Fruit fly (Drosophila melanogaster) whole organism, embryonic: ENCODE measurements around the gene CG33217.

Experiments
- Asciz ChIP-seq: fragments of 200-800 bp; sonication (Bioruptor generic); optimal IDR thresholded peaks from 2 replicates; lab custom pipeline; 2017; ENCODE audit warnings: missing biosample characterization, mild to moderate bottlenecking, missing genetic modification characterization, missing genetic modification reagents
- B-H2 ChIP-seq: fragments of 200-800 bp; sonication (Bioruptor generic); optimal IDR thresholded peaks from 2 replicates; lab custom pipeline; 2018; ENCODE audit warnings: missing biosample characterization, mild to moderate bottlenecking, missing genetic modification characterization
- C15 ChIP-seq: fragments of 200-800 bp; sonication (Bioruptor generic); IDR thresholded peaks from 3 replicates; pipeline ENCODE4 v1.3.6; 2022; ENCODE audit warnings: missing biosample characterization, missing genetic modification characterization
- CG1024 ChIP-seq: fragments of 200-800 bp; sonication (Bioruptor generic); IDR thresholded peaks from 2 replicates; pipeline ENCODE4 v1.3.6; 2022; ENCODE audit warnings: missing biosample characterization, missing genetic modification characterization
- CG10543 ChIP-seq: fragments of 200-800 bp; sonication (Bioruptor generic); optimal IDR thresholded peaks from 3 replicates; lab custom pipeline; 2017; ENCODE audit warnings: missing biosample characterization, mild to moderate bottlenecking, missing genetic modification characterization, moderate library complexity
- CG11695 ChIP-seq: fragments of 200-800 bp; sonication (Bioruptor generic); IDR thresholded peaks from 3 replicates; pipeline ENCODE4 v1.3.6; 2022; ENCODE audit warnings: missing biosample characterization, missing genetic modification characterization
- CG14710 ChIP-seq: fragments of 200-800 bp; sonication (Bioruptor generic); optimal IDR thresholded peaks from 3 replicates; lab custom pipeline; 2019; ENCODE audit warnings: missing biosample characterization, mild to moderate bottlenecking, missing genetic modification characterization, moderate library complexity
- CG14965 ChIP-seq: fragments of 200-800 bp; sonication (Bioruptor generic); optimal IDR thresholded peaks from 2 replicates; lab custom pipeline; 2016; ENCODE audit warnings: missing biosample characterization, missing genetic modification characterization, borderline replicate concordance
- CG15011 ChIP-seq: fragments of 200-800 bp; sonication (Bioruptor generic); optimal IDR thresholded peaks from 3 replicates; lab custom pipeline; 2018; ENCODE audit warnings: missing biosample characterization, mild to moderate bottlenecking, missing genetic modification characterization
- CG16779 ChIP-seq: fragments of 200-800 bp; sonication (Bioruptor generic); IDR thresholded peaks from 2 replicates; pipeline ENCODE4 v1.3.6; 2022; ENCODE audit warnings: missing biosample characterization, missing genetic modification characterization
- CG17186 ChIP-seq: fragments of 200-800 bp; sonication (Bioruptor generic); optimal IDR thresholded peaks from 3 replicates; lab custom pipeline; 2017; ENCODE audit warnings: missing biosample characterization, missing genetic modification reagents, missing genetic modification characterization
- CG17802 ChIP-seq: fragments of 200-800 bp; sonication (Bioruptor generic); optimal IDR thresholded peaks from 2 replicates; lab custom pipeline; 2018; ENCODE audit warnings: missing biosample characterization, mild to moderate bottlenecking, missing genetic modification characterization, moderate library complexity
- CG1832 ChIP-seq: fragments of 200-800 bp; sonication (Bioruptor generic); optimal IDR thresholded peaks from 2 replicates; lab custom pipeline; 2017; ENCODE audit warnings: missing biosample characterization, mild to moderate bottlenecking, missing genetic modification characterization, inconsistent platforms
- CG2129 ChIP-seq: fragments of 200-800 bp; sonication (Bioruptor generic); IDR thresholded peaks from 2 replicates; pipeline ENCODE4 v1.3.6; 2022; ENCODE audit warnings: missing biosample characterization, missing genetic modification characterization; ENCODE audit not compliant: partially characterized antibody
- CG2712 ChIP-seq: fragments of 200-800 bp; optimal IDR thresholded peaks from 3 replicates; lab custom pipeline; 2019; ENCODE audit warnings: missing biosample characterization, mild to moderate bottlenecking, missing genetic modification characterization, moderate library complexity
- CG30431 ChIP-seq: fragments of 200-800 bp; sonication (Bioruptor generic); optimal IDR thresholded peaks from 2 replicates; lab custom pipeline; 2017; ENCODE audit warnings: missing biosample characterization, missing genetic modification characterization
- CG43689 ChIP-seq: fragments of 200-800 bp; sonication (Bioruptor generic); IDR thresholded peaks from 2 replicates; pipeline ENCODE4 v1.3.6; 2022; ENCODE audit warnings: missing biosample characterization, missing genetic modification characterization
- CG4404 ChIP-seq: fragments of 200-800 bp; sonication (Bioruptor generic); IDR thresholded peaks from 2 replicates; pipeline ENCODE4 v1.3.6; 2022; ENCODE audit warnings: missing biosample characterization, missing genetic modification characterization
- CG4617 ChIP-seq: fragments of 200-800 bp; sonication (Bioruptor generic); optimal IDR thresholded peaks from 3 replicates; lab custom pipeline; 2016; ENCODE audit warnings: missing biosample characterization, missing genetic modification characterization, borderline replicate concordance
- CG4854 ChIP-seq: fragments of 200-800 bp; sonication (Bioruptor generic); optimal IDR thresholded peaks from 2 replicates; lab custom pipeline; 2016; ENCODE audit warnings: missing biosample characterization, missing genetic modification characterization, inconsistent platforms
- CG5245 ChIP-seq: fragments of 200-800 bp; sonication (Bioruptor generic); optimal IDR thresholded peaks from 3 replicates; lab custom pipeline; 2016; ENCODE audit warnings: missing biosample characterization, missing genetic modification characterization
- CG6813 ChIP-seq: fragments of 200-800 bp; sonication (Bioruptor generic); optimal IDR thresholded peaks from 2 replicates; lab custom pipeline; 2017; ENCODE audit warnings: missing biosample characterization, missing genetic modification characterization, mild to moderate bottlenecking, moderate library complexity, missing genetic modification reagents
- CG8290 ChIP-seq, 3 experiments: fragments of 200-800 bp; sonication (Bioruptor generic); optimal IDR thresholded peaks; 2 replicates each; lab custom pipeline; 2016 to 2019; ENCODE audit warnings: missing biosample characterization in 3 of 3, missing genetic modification characterization in 3 of 3, mild to moderate bottlenecking in 2 of 3, moderate library complexity in 1 of 3
- CG9437 ChIP-seq: fragments of 200-800 bp; sonication (Bioruptor generic); optimal IDR thresholded peaks from 2 replicates; lab custom pipeline; 2018; ENCODE audit warnings: missing biosample characterization, mild to moderate bottlenecking, missing genetic modification characterization
- Hand ChIP-seq: fragments of 200-800 bp; sonication (Bioruptor generic); optimal IDR thresholded peaks from 2 replicates; lab custom pipeline; 2017; ENCODE audit warnings: mild to moderate bottlenecking, missing biosample characterization, missing genetic modification reagents, missing genetic modification characterization
- Hr3 ChIP-seq: fragments of 200-800 bp; sonication (Bioruptor generic); optimal IDR thresholded peaks from 3 replicates; lab custom pipeline; 2016; ENCODE audit warnings: missing biosample characterization, missing genetic modification characterization
- Hr78 ChIP-seq, 2 experiments: fragments of 200-800 bp in 1 of 2; fragments of >200 bp in 1 of 2; sonication (Bioruptor generic) in 1 of 2; optimal IDR thresholded peaks; 2 replicates each; lab custom pipeline; 2017 to 2019; ENCODE audit warnings: missing biosample characterization in 2 of 2, missing genetic modification characterization in 2 of 2, mild to moderate bottlenecking in 1 of 2, moderate library complexity in 1 of 2
- Lhr ChIP-seq: fragments of 200-800 bp; sonication (Bioruptor generic); optimal IDR thresholded peaks from 3 replicates; lab custom pipeline; 2017; ENCODE audit warnings: mild to moderate bottlenecking, missing biosample characterization, missing genetic modification reagents, missing genetic modification characterization
- MESR4 ChIP-seq: fragments of 200-800 bp; sonication (Bioruptor generic); optimal IDR thresholded peaks from 2 replicates; lab custom pipeline; 2018; ENCODE audit warnings: missing biosample characterization, mild to moderate bottlenecking, missing genetic modification characterization, moderate library complexity
- NC2β ChIP-seq: fragments of 200-800 bp; sonication (Bioruptor generic); optimal IDR thresholded peaks from 2 replicates; lab custom pipeline; 2016; ENCODE audit warnings: missing biosample characterization, missing genetic modification characterization
- NFAT ChIP-seq: fragments of 200-800 bp; sonication (Bioruptor generic); IDR thresholded peaks from 2 replicates; pipeline ENCODE4 v1.3.6; 2022; ENCODE audit warnings: missing biosample characterization, missing genetic modification characterization
- Sin3A ChIP-seq: fragments of >200 bp; optimal IDR thresholded peaks from 2 replicates; lab custom pipeline; 2018
- bowl ChIP-seq: fragments of 200-800 bp; sonication (Bioruptor generic); IDR thresholded peaks from 2 replicates; pipeline ENCODE4 v1.3.6; 2022; ENCODE audit warnings: missing biosample characterization, missing genetic modification characterization
- ci ChIP-seq: fragments of 200-800 bp; sonication (Bioruptor generic); IDR thresholded peaks from 3 replicates; pipeline ENCODE4 v1.3.6; 2022; ENCODE audit warnings: missing biosample characterization, missing genetic modification characterization
- dmrt11E ChIP-seq: fragments of 200-800 bp; sonication (Bioruptor generic); optimal IDR thresholded peaks from 3 replicates; lab custom pipeline; 2018; ENCODE audit warnings: missing biosample characterization, mild to moderate bottlenecking, missing genetic modification characterization, moderate library complexity
- dmrt99B ChIP-seq: fragments of 200-800 bp; sonication (Bioruptor generic); optimal IDR thresholded peaks from 2 replicates; lab custom pipeline; 2018; ENCODE audit warnings: missing biosample characterization, mild to moderate bottlenecking, missing genetic modification characterization, moderate library complexity
- esg ChIP-seq: fragments of 200-800 bp; sonication (Bioruptor generic); conservative IDR thresholded peaks from 2 replicates; pipeline ENCODE4 v1.3.6; 2022; ENCODE audit warnings: missing biosample characterization, missing genetic modification characterization
- exex ChIP-seq: fragments of 200-800 bp; sonication (Bioruptor generic); optimal IDR thresholded peaks from 4 replicates; lab custom pipeline; 2018; ENCODE audit warnings: missing biosample characterization, mild to moderate bottlenecking, missing genetic modification characterization, moderate library complexity
- eyg ChIP-seq: fragments of 200-800 bp; sonication (Bioruptor generic); optimal IDR thresholded peaks from 3 replicates; lab custom pipeline; 2016; ENCODE audit warnings: missing biosample characterization, missing genetic modification characterization
- gcm2 ChIP-seq: fragments of 200-800 bp; sonication (Bioruptor generic); optimal IDR thresholded peaks from 2 replicates; lab custom pipeline; 2016; ENCODE audit warnings: missing biosample characterization, missing genetic modification characterization
- ind ChIP-seq: fragments of 200-800 bp; sonication (Bioruptor generic); optimal IDR thresholded peaks from 3 replicates; lab custom pipeline; 2016; ENCODE audit warnings: missing biosample characterization, missing genetic modification characterization
- knrl ChIP-seq: fragments of 200-800 bp; sonication (Bioruptor generic); IDR thresholded peaks from 3 replicates; pipeline ENCODE4 v1.3.6; 2022; ENCODE audit warnings: missing biosample characterization, missing genetic modification characterization; ENCODE audit not compliant: partially characterized antibody
- oc ChIP-seq: fragments of 200-800 bp; sonication (Bioruptor generic); optimal IDR thresholded peaks from 2 replicates; lab custom pipeline; 2018; ENCODE audit warnings: missing biosample characterization, mild to moderate bottlenecking, missing genetic modification characterization, moderate library complexity
- otp ChIP-seq: fragments of 200-800 bp; sonication (Bioruptor generic); IDR thresholded peaks from 3 replicates; pipeline ENCODE4, ENCODE4 v1.3.6; 2022; ENCODE audit warnings: missing biosample characterization, missing genetic modification characterization
- scrt ChIP-seq: fragments of 200-800 bp; sonication (Bioruptor generic); optimal IDR thresholded peaks from 2 replicates; lab custom pipeline; 2018; ENCODE audit warnings: missing biosample characterization, mild to moderate bottlenecking, missing genetic modification characterization, moderate library complexity
- sens ChIP-seq: fragments of 200-800 bp; sonication (Bioruptor generic); peaks from one replicate; lab custom pipeline; 2016; ENCODE audit warnings: missing biosample characterization, missing genetic modification characterization
- slbo ChIP-seq: fragments of 200-800 bp; sonication (Bioruptor generic); IDR thresholded peaks from 2 replicates; pipeline ENCODE4 v1.3.6; 2022; ENCODE audit warnings: missing biosample characterization, missing genetic modification characterization
- ttk ChIP-seq: fragments of 200-800 bp; sonication (Bioruptor generic); IDR thresholded peaks from 2 replicates; pipeline ENCODE4 v2.1.2; 2022; ENCODE audit warnings: missing biosample characterization, missing genetic modification characterization
- wdn ChIP-seq: fragments of 200-800 bp; sonication (Bioruptor generic); IDR thresholded peaks from 2 replicates; pipeline ENCODE4 v1.3.6; 2022; ENCODE audit warnings: missing biosample characterization, missing genetic modification characterization
- wor ChIP-seq: fragments of 200-800 bp; sonication (Bioruptor generic); IDR thresholded peaks from 2 replicates; pipeline ENCODE4 v1.3.6; 2022; ENCODE audit warnings: missing biosample characterization, missing genetic modification characterization

The CG33217 gene

DNA sequence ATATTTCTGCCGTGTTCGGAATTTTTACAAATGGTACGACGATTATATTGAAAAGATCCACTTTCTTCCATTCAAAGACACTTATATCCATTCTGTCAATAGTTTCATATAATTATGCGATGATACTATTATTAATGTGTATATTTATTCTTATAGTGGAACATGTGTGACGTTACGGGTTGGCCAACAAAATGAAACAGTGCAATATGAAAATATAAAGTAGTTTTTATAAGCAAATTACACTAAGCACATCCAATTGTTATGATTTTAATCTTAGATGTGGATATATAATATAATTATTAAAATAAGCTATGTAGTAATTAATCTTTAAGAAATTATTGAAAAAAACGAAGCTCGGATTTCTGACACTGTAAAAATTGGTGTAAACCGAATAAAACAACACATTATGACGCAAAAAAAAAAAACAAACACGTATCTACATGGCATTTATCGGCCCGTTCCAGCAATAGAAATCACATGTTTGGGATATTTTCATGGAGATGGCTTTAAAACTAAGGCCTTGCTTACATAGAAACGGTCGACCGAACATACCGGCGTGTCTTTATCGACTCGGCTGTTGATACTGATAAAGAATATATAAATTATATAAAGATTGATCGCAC lies 24.6 kb downstream of the CG33217 start, which contains the start of gene Vps11 (continued):
- TF ChIP-seq CG10543 (no peak), CG2712 (tag; lab: Kevin White, UChicago) (peak; percentile 20), CG15011 (no peak), CG17186 (GFP tag; lab: Kevin White, UChicago) (no peak), CG8290 (GFP tag; optimal IDR thresholded peaks at IDR 0.05; lab: Kevin White, UChicago) (peak; percentile 56), CG8290 (tag; optimal IDR thresholded peaks at IDR 0.05; lab: Kevin White, UChicago) (no peak), CG1832 (no peak), esg (no peak), Hr3 (peak; percentile 2), eyg (GFP tag; lab: Kevin White, UChicago) (no peak), B-H2 (no peak), Hand (GFP tag; lab: Kevin White, UChicago) (no peak), CG30431 (no peak), dmrt99B (no peak), CG6813 (GFP tag; lab: Kevin White, UChicago) (no peak), CG1024 (GFP tag; lab: Robert Waterston, UW) (peak; percentile 99), CG4854 (no peak), CG16779 (no peak), CG4404 (GFP tag; lab: Robert Waterston, UW) (no peak), Hr78 (GFP tag; optimal IDR thresholded peaks at IDR 0.05; lab: Kevin White, UChicago) (no peak), ci (GFP tag; lab: Robert Waterston, UW) (no peak), scrt (GFP tag; lab: Kevin White, UChicago) (no peak), exex (tag; lab: Kevin White, UChicago) (no peak), Asciz (GFP tag; lab: Kevin White, UChicago) (no peak), CG17802 (tag; lab: Kevin White, UChicago) (peak; percentile 97), wor (GFP tag; lab: Robert Waterston, UW) (no peak), CG43689 (GFP tag; lab: Robert Waterston, UW) (no peak), CG4617 (peak; percentile 75), CG5245 (no peak), CG11695 (no peak), NFAT (no peak), CG14965 (no peak), slbo (no peak), CG2129 (no peak), wdn (GFP tag; lab: Robert Waterston, UW) (no peak), otp (GFP tag; lab: Robert Waterston, UW) (no peak), CG9437 (GFP tag; lab: Kevin White, UChicago) (peak; percentile 18), dmrt11E (peak; percentile 30), knrl (GFP tag; lab: Robert Waterston, UW) (peak; percentile 28; the same call in 1 of the 3 replicates), Sin3A (lab: Kevin White, UChicago) (no peak), MESR4 (GFP tag; lab: Kevin White, UChicago) (peak; percentile 49), oc (no peak), ind (GFP tag; lab: Kevin White, UChicago) (no peak), ttk (GFP tag; lab: Robert Waterston, UW) (no peak), sens (GFP tag; lab: Kevin White, UChicago) (peak; percentile 63), gcm2 (GFP tag; lab: Kevin White, UChicago) (no peak), NC2β (GFP tag; lab: Kevin White, UChicago) (no peak), C15 (GFP tag; lab: Robert Waterston, UW) (no peak), bowl (GFP tag; lab: Robert Waterston, UW) (no peak), CG14710 (tag; lab: Kevin White, UChicago) (peak; percentile 41), Lhr (GFP tag; lab: Kevin White, UChicago) (peak; percentile 27)
